Fruit fly (Drosophila melanogaster): ENCODE measurements around the gene CG14829.

The CG14829 gene

dm6 chr3L:7238072-7238759 is at the start of gene CG14829, which contains the start of gene BHD:
TSS of gene CG14829 (minus strand) at chr3L:7238122.
TSS of gene BHD (plus strand) at chr3L:7238542.
- TF ChIP-seq CTCF (optimal IDR thresholded peaks at IDR 0.05) (no peak), CG8478 (optimal IDR thresholded peaks at IDR 0.05) (no peak)

dm6 chr3L:7283541-7283940 is 45.6 kb upstream of the CG14829 start:
- TF ChIP-seq CTCF (optimal IDR thresholded peaks at IDR 0.05) (no peak), CG8478 (optimal IDR thresholded peaks at IDR 0.05) (no peak)

dm6 chr3L:7263757-7264516 is 26.0 kb upstream of the CG14829 start, which contains the start of gene CG14830:
TSS of gene CG14830 (minus strand) at chr3L:7263920.
- TF ChIP-seq CTCF (optimal IDR thresholded peaks at IDR 0.05) = no peak

dm6 chr3L:7262471-7262870 is 24.5 kb upstream of the CG14829 start:
- TF ChIP-seq CG8478 (optimal IDR thresholded peaks at IDR 0.05) (no peak), CTCF (optimal IDR thresholded peaks at IDR 0.05) (no peak)

- TF ChIP-seq CG8478 (optimal IDR thresholded peaks at IDR 0.05) = no peak
- TF ChIP-seq CTCF (optimal IDR thresholded peaks at IDR 0.05) = no peak
Observed at dm6 chr3L:7258267-7258666, 20.3 kb upstream of the CG14829 start.

- no peak for TF ChIP-seq CG8478 (optimal IDR thresholded peaks at IDR 0.05)
- TF ChIP-seq CTCF (optimal IDR thresholded peaks at IDR 0.05) = no peak
Observed at dm6 chr3L:7254724-7255123, 16.8 kb upstream of the CG14829 start.

- peak in 1 of 2 experiments; percentile 10 for TF ChIP-seq CTCF (optimal IDR thresholded peaks at IDR 0.05)
- TF ChIP-seq CG8478 (optimal IDR thresholded peaks at IDR 0.05) = no peak
Observed at dm6 chr3L:7250469-7250868, 12.5 kb upstream of the CG14829 start, which contains the start of gene MED4. TSS of gene MED4 (minus strand) at chr3L:7250527.

- TF ChIP-seq CTCF (optimal IDR thresholded peaks at IDR 0.05) (peak; percentile 1 to 36), CG8478 (optimal IDR thresholded peaks at IDR 0.05) (no peak)
Observed at dm6 chr3L:7249167-7249566, 11.2 kb upstream of the CG14829 start, which contains the start of gene Cdc27. TSS of gene Cdc27 (minus strand) at chr3L:7249340.

- TF ChIP-seq CG8478 (optimal IDR thresholded peaks at IDR 0.05) = no peak
- TF ChIP-seq CTCF (optimal IDR thresholded peaks at IDR 0.05) = no peak
Observed at dm6 chr3L:7243775-7244438, 6.0 kb upstream of the CG14829 start, which contains the start of the genes mRpL50 and mei-P22. TSS of gene mRpL50 (minus strand) at chr3L:7243933. TSS of gene mei-P22 (plus strand) at chr3L:7244388.

dm6 chr3L:7241217-7241859 is 3.4 kb upstream of the CG14829 start, which contains the start of the genes RpL18 and Neos:
TSS of gene RpL18 (minus strand) at chr3L:7241351.
TSS of gene Neos (plus strand) at chr3L:7241628.
- TF ChIP-seq CTCF (optimal IDR thresholded peaks at IDR 0.05) (no peak), CG8478 (optimal IDR thresholded peaks at IDR 0.05) (no peak)

- no peak for TF ChIP-seq CG8478 (optimal IDR thresholded peaks at IDR 0.05)
- no peak for TF ChIP-seq CTCF (optimal IDR thresholded peaks at IDR 0.05)
Observed at dm6 chr3L:7234212-7234611, 3.7 kb downstream of the CG14829 start, which contains the start of gene CG14826. TSS of gene CG14826 (plus strand) at chr3L:7234512.

- TF ChIP-seq CTCF (optimal IDR thresholded peaks at IDR 0.05) = no peak
- TF ChIP-seq CG8478 (optimal IDR thresholded peaks at IDR 0.05) = no peak
Observed at dm6 chr3L:7191218-7191617, 46.7 kb downstream of the CG14829 start.

- TF ChIP-seq CTCF (optimal IDR thresholded peaks at IDR 0.05) (no peak), CG8478 (optimal IDR thresholded peaks at IDR 0.05) (no peak)
Observed at dm6 chr3L:7190497-7190896, 47.4 kb downstream of the CG14829 start.

dm6 chr3L:7189668-7190200 is 48.2 kb downstream of the CG14829 start, which contains the start of gene Dscam2:
TSS of gene Dscam2 (minus strand) at chr3L:7189931.
- TF ChIP-seq CG8478 (optimal IDR thresholded peaks at IDR 0.05) (no peak), CTCF (optimal IDR thresholded peaks at IDR 0.05) (no peak)

All from S2 (cell line).